Worm (Caenorhabditis elegans) whole organism, L3 larva: ENCODE data around the gene fbxb-83.

Experiments
- elt-1 ChIP-seq: fragments of 150-350 bp; optimal IDR thresholded peaks from 2 replicates; lab custom pipeline; 2014; ENCODE audit warnings: missing biosample characterization, missing genetic modification characterization
- lin-39 ChIP-seq: fragments of 150-350 bp; optimal IDR thresholded peaks from 2 replicates; lab custom pipeline; 2018; ENCODE audit warnings: missing biosample characterization, missing genetic modification reagents, missing genetic modification characterization
- nhr-11 ChIP-seq: fragments of 150-350 bp; optimal IDR thresholded peaks from 2 replicates; lab custom pipeline; 2014; ENCODE audit warnings: missing biosample characterization, missing genetic modification characterization
- nhr-28 ChIP-seq: fragments of 150-350 bp; optimal IDR thresholded peaks from 2 replicates; lab custom pipeline; 2014; ENCODE audit warnings: missing biosample characterization, missing genetic modification characterization
- snpc-4 ChIP-seq: fragments of 150-350 bp; optimal IDR thresholded peaks from 2 replicates; lab custom pipeline; 2014; ENCODE audit warnings: missing biosample characterization, missing genetic modification characterization
- unc-62 ChIP-seq: fragments of 150-350 bp; sonication (generic microtip); optimal IDR thresholded peaks from 4 replicates; lab custom pipeline; 2014; ENCODE audit warnings: missing biosample characterization, missing genetic modification reagents, missing genetic modification characterization
- ztf-11 ChIP-seq: fragments of 150-350 bp; optimal IDR thresholded peaks from 2 replicates; lab custom pipeline; 2014; ENCODE audit warnings: missing biosample characterization, missing genetic modification characterization

ce11 chrIII:178126-178525 is 33.1 kb upstream of the fbxb-83 start:
- TF ChIP-seq unc-62 (GFP tag; lab: Kevin White, UChicago), result no peak
- no peak for TF ChIP-seq lin-39
- no peak for TF ChIP-seq nhr-11 (tag; lab: Kevin White, UChicago)
- no peak for TF ChIP-seq ztf-11 (tag; lab: Kevin White, UChicago)
- TF ChIP-seq elt-1, result no peak
- TF ChIP-seq nhr-28, result no peak
- TF ChIP-seq snpc-4 (tag; lab: Kevin White, UChicago), result no peak
